Fruit fly (Drosophila melanogaster) whole organism, embryonic: ENCODE measurements around the gene CG31360.

Experiments
- GATAe ChIP-seq: fragments of 200-800 bp; sonication (Bioruptor generic); conservative IDR thresholded peaks from 2 replicates; pipeline ENCODE4 v1.3.6; 2022; ENCODE audit warnings: missing biosample characterization, missing genetic modification characterization
- toy ChIP-seq: fragments of 200-800 bp; sonication (Bioruptor generic); IDR thresholded peaks from 2 replicates; pipeline ENCODE4 v1.3.6; 2022; ENCODE audit warnings: missing biosample characterization, missing genetic modification characterization

DNA sequence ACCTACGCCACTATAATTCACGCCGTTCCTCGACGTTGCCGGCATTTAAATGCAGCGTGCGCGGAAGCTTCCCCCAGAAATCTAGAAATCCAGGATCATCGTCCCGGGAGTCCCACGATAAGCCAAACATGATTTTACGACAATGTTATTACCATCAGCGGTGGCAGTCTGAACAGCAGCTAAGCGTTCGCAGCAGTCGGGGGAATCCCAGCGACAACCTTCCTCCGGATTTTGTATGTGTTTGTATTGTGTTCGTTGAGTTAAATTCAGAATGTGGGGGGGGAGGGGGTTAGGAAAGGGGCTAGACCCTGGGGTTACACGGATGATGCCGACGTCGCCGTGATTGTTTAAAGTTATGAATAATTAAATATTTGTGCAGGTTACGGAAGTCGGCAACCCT, 40.9 kb upstream of the CG31360 start:
- no peak for TF ChIP-seq toy (GFP tag; lab: Robert Waterston, UW)
- no peak for TF ChIP-seq GATAe (GFP tag; lab: Robert Waterston, UW)
